Fruit fly (Drosophila melanogaster) whole organism, embryonic: ENCODE data around the gene kz.

Experiments
- ATbp ChIP-seq: fragments of 200-800 bp; sonication (Bioruptor generic); optimal IDR thresholded peaks from 2 replicates; lab custom pipeline; 2017; ENCODE audit warnings: missing biosample characterization, mild to moderate bottlenecking, missing genetic modification characterization, missing genetic modification reagents
- Adf1 ChIP-seq: fragments of 200-800 bp; sonication (Bioruptor generic); IDR thresholded peaks from 2 replicates; pipeline ENCODE4 v1.3.6; 2022; ENCODE audit warnings: missing biosample characterization, missing genetic modification characterization
- Aef1 ChIP-seq: fragments of 200-800 bp; sonication (Bioruptor generic); IDR thresholded peaks from 3 replicates; pipeline ENCODE4 v1.3.6; 2022; ENCODE audit warnings: missing biosample characterization, missing genetic modification characterization
- Blimp-1 ChIP-seq: fragments of 200-800 bp; sonication (Bioruptor generic); optimal IDR thresholded peaks from 3 replicates; lab custom pipeline; 2018; ENCODE audit warnings: missing biosample characterization, missing genetic modification characterization, mild to moderate bottlenecking, moderate library complexity, missing genetic modification reagents
- CG10209 ChIP-seq: fragments of 200-800 bp; sonication (Bioruptor generic); optimal IDR thresholded peaks from 3 replicates; lab custom pipeline; 2017; ENCODE audit warnings: missing biosample characterization, mild to moderate bottlenecking, missing genetic modification characterization, missing genetic modification reagents
- CG1024 ChIP-seq: fragments of 200-800 bp; sonication (Bioruptor generic); IDR thresholded peaks from 2 replicates; pipeline ENCODE4 v1.3.6; 2022; ENCODE audit warnings: missing biosample characterization, missing genetic modification characterization
- CG11695 ChIP-seq: fragments of 200-800 bp; sonication (Bioruptor generic); IDR thresholded peaks from 3 replicates; pipeline ENCODE4 v1.3.6; 2022; ENCODE audit warnings: missing biosample characterization, missing genetic modification characterization
- CG13296 ChIP-seq: fragments of 200-800 bp; sonication (Bioruptor generic); optimal IDR thresholded peaks from 3 replicates; lab custom pipeline; 2018; ENCODE audit warnings: missing biosample characterization, mild to moderate bottlenecking, missing genetic modification characterization
- CG13624 ChIP-seq: fragments of 200-800 bp; sonication (Bioruptor generic); optimal IDR thresholded peaks from 2 replicates; lab custom pipeline; 2016; ENCODE audit warnings: missing biosample characterization, missing genetic modification characterization
- CG13894 ChIP-seq: fragments of 200-800 bp; sonication (Bioruptor generic); optimal IDR thresholded peaks from 3 replicates; lab custom pipeline; 2018; ENCODE audit warnings: missing biosample characterization, mild to moderate bottlenecking, missing genetic modification characterization, moderate library complexity
- CG14667 ChIP-seq: fragments of 200-800 bp; sonication (Bioruptor generic); IDR thresholded peaks from 2 replicates; pipeline ENCODE4 v1.3.6; 2022; ENCODE audit warnings: missing biosample characterization, missing genetic modification characterization
- CG15696 ChIP-seq: fragments of 200-800 bp; sonication (Bioruptor generic); optimal IDR thresholded peaks from 2 replicates; lab custom pipeline; 2019; ENCODE audit warnings: missing biosample characterization, mild to moderate bottlenecking, missing genetic modification characterization, moderate library complexity
- CG1647 ChIP-seq: fragments of 200-800 bp; sonication (Bioruptor generic); optimal IDR thresholded peaks from 3 replicates; lab custom pipeline; 2016; ENCODE audit warnings: missing biosample characterization, missing genetic modification characterization
- CG17361 ChIP-seq: fragments of 200-800 bp; sonication (Bioruptor generic); IDR thresholded peaks from 3 replicates; pipeline ENCODE4 v1.3.6; 2022; ENCODE audit warnings: missing biosample characterization, missing genetic modification characterization
- CG18262 ChIP-seq: fragments of 200-800 bp; optimal IDR thresholded peaks from 3 replicates; lab custom pipeline; 2019; ENCODE audit warnings: missing biosample characterization, mild to moderate bottlenecking, missing genetic modification characterization, moderate library complexity
- CG31224 ChIP-seq: fragments of 200-800 bp; sonication (Bioruptor generic); IDR thresholded peaks from 2 replicates; pipeline ENCODE4 v1.3.6; 2022; ENCODE audit warnings: missing biosample characterization, missing genetic modification characterization
- CG32532 ChIP-seq: fragments of 200-800 bp; sonication (Bioruptor generic); IDR thresholded peaks from 2 replicates; pipeline ENCODE4 v1.3.6; 2022; ENCODE audit warnings: missing biosample characterization, missing genetic modification characterization
- CG4328 ChIP-seq: fragments of 200-800 bp; sonication (Bioruptor generic); optimal IDR thresholded peaks from 3 replicates; lab custom pipeline; 2017; ENCODE audit warnings: missing biosample characterization, missing genetic modification reagents, missing genetic modification characterization
- CG5953 ChIP-seq: fragments of 200-800 bp; sonication (Bioruptor generic); IDR thresholded peaks from 2 replicates; pipeline ENCODE4 v1.3.6; 2022; ENCODE audit warnings: missing biosample characterization, missing genetic modification characterization
- CG6854 ChIP-seq: fragments of 200-800 bp; sonication (Bioruptor generic); optimal IDR thresholded peaks from 3 replicates; lab custom pipeline; 2017; ENCODE audit warnings: missing biosample characterization, mild to moderate bottlenecking, missing genetic modification characterization
- CG7357 ChIP-seq: fragments of 200-800 bp; sonication (Bioruptor generic); IDR thresholded peaks from 3 replicates; pipeline ENCODE4 v1.3.6; 2022; ENCODE audit warnings: missing biosample characterization, missing genetic modification characterization
- CG7987 ChIP-seq: fragments of 200-800 bp; sonication (Bioruptor generic); optimal IDR thresholded peaks from 2 replicates; lab custom pipeline; 2018; ENCODE audit warnings: missing biosample characterization, mild to moderate bottlenecking, missing genetic modification characterization, moderate library complexity
- CG8765 ChIP-seq: fragments of 200-800 bp; sonication (Bioruptor generic); IDR thresholded peaks from 2 replicates; pipeline ENCODE4 v1.3.6; 2022; ENCODE audit warnings: missing biosample characterization, missing genetic modification characterization
- CG9797 ChIP-seq: fragments of 200-800 bp; sonication (Bioruptor generic); optimal IDR thresholded peaks from 3 replicates; lab custom pipeline; 2018; ENCODE audit warnings: missing biosample characterization, mild to moderate bottlenecking, missing genetic modification characterization
- Fer3 ChIP-seq: fragments of 200-800 bp; sonication (Bioruptor generic); optimal IDR thresholded peaks from 2 replicates; lab custom pipeline; 2018; ENCODE audit warnings: missing biosample characterization, mild to moderate bottlenecking, missing genetic modification characterization, moderate library complexity
- H2.0 ChIP-seq: fragments of 200-800 bp; sonication (Bioruptor generic); IDR thresholded peaks from 2 replicates; pipeline ENCODE4 v1.3.6; 2022; ENCODE audit warnings: missing biosample characterization, missing genetic modification characterization
- HHEX ChIP-seq: fragments of 200-800 bp; sonication (Bioruptor generic); optimal IDR thresholded peaks from 3 replicates; lab custom pipeline; 2017; ENCODE audit warnings: missing biosample characterization, mild to moderate bottlenecking, missing genetic modification characterization, missing genetic modification reagents
- Hr78 ChIP-seq, 2 experiments: fragments of 200-800 bp in 1 of 2; fragments of >200 bp in 1 of 2; sonication (Bioruptor generic) in 1 of 2; optimal IDR thresholded peaks; 2 replicates each; lab custom pipeline; 2017 to 2019; ENCODE audit warnings: missing biosample characterization in 2 of 2, missing genetic modification characterization in 2 of 2, mild to moderate bottlenecking in 1 of 2, moderate library complexity in 1 of 2
- Nf-YA ChIP-seq: fragments of 200-800 bp; sonication (Bioruptor generic); IDR thresholded peaks from 2 replicates; pipeline ENCODE4 v1.3.6; 2022; ENCODE audit warnings: missing biosample characterization, missing genetic modification characterization
- Poxn ChIP-seq: fragments of 200-800 bp; sonication (Bioruptor generic); IDR thresholded peaks from 2 replicates; pipeline ENCODE4 v1.3.6; 2022; ENCODE audit warnings: missing biosample characterization, missing genetic modification characterization
- Scr ChIP-seq: fragments of 200-800 bp; sonication (Bioruptor generic); IDR thresholded peaks from 2 replicates; pipeline ENCODE4 v1.3.6; 2022; ENCODE audit warnings: missing biosample characterization, missing genetic modification characterization; ENCODE audit not compliant: partially characterized antibody
- Sry-β ChIP-seq: fragments of 200-800 bp; sonication (Bioruptor generic); optimal IDR thresholded peaks from 2 replicates; lab custom pipeline; 2018; ENCODE audit warnings: missing biosample characterization, mild to moderate bottlenecking, missing genetic modification characterization, moderate library complexity
- YL-1 ChIP-seq: fragments of 200-800 bp; sonication (Bioruptor generic); optimal IDR thresholded peaks from 3 replicates; lab custom pipeline; 2017; ENCODE audit warnings: missing biosample characterization, mild to moderate bottlenecking, missing genetic modification characterization
- ap ChIP-seq: fragments of 200-800 bp; sonication (Bioruptor generic); IDR thresholded peaks from 2 replicates; pipeline ENCODE4 v1.3.6; 2022; ENCODE audit warnings: missing biosample characterization, missing genetic modification characterization
- bcd ChIP-seq: fragments of 200-800 bp; sonication (Bioruptor generic); optimal IDR thresholded peaks from 2 replicates; lab custom pipeline; 2017; ENCODE audit warnings: missing biosample characterization, mild to moderate bottlenecking, missing genetic modification characterization
- croc ChIP-seq: fragments of 200-800 bp; sonication (Bioruptor generic); conservative IDR thresholded peaks from 3 replicates; pipeline ENCODE4 v1.3.6; 2022; ENCODE audit warnings: missing biosample characterization, missing genetic modification characterization
- cwo ChIP-seq: fragments of 200-800 bp; sonication (Bioruptor generic); optimal IDR thresholded peaks from 3 replicates; lab custom pipeline; 2017; ENCODE audit warnings: missing biosample characterization, missing genetic modification characterization, mild to moderate bottlenecking, moderate library complexity, missing genetic modification reagents
- dysf ChIP-seq: fragments of 200-800 bp; sonication (Bioruptor generic); IDR thresholded peaks from 3 replicates; pipeline ENCODE4 v1.3.6; 2022; ENCODE audit warnings: missing biosample characterization, missing genetic modification characterization
- eve ChIP-seq, 2 experiments: fragments of >200 bp; optimal IDR thresholded peaks; 2 replicates each; lab custom pipeline; 2017; ENCODE audit warnings: missing biosample characterization in 2 of 2, missing genetic modification characterization in 2 of 2
- inv ChIP-seq: fragments of 200-800 bp; sonication (Bioruptor generic); IDR thresholded peaks from 2 replicates; pipeline ENCODE4 v1.3.6; 2022; ENCODE audit warnings: missing biosample characterization, missing genetic modification characterization; ENCODE audit not compliant: partially characterized antibody
- kni ChIP-seq: fragments of 200-800 bp; sonication (Bioruptor generic); optimal IDR thresholded peaks from 3 replicates; lab custom pipeline; 2017; ENCODE audit warnings: mild to moderate bottlenecking, missing biosample characterization, missing genetic modification reagents, missing genetic modification characterization
- luna ChIP-seq: fragments of 200-800 bp; sonication (Bioruptor generic); optimal IDR thresholded peaks from 2 replicates; lab custom pipeline; 2016; ENCODE audit warnings: missing biosample characterization, missing genetic modification characterization
- pnt ChIP-seq: fragments of 200-800 bp; sonication (Bioruptor generic); optimal IDR thresholded peaks from 3 replicates; lab custom pipeline; 2016; ENCODE audit warnings: missing biosample characterization, missing genetic modification characterization
- sc ChIP-seq, 3 experiments: fragments of >200 bp in 2 of 3; fragments of 200-800 bp in 1 of 3; sonication (Bioruptor generic) in 1 of 3; optimal IDR thresholded peaks; 2 replicates in 2 of 3; 3 replicates in 1 of 3; lab custom pipeline; 2017; ENCODE audit warnings: mild to moderate bottlenecking in 1 of 3, missing biosample characterization in 1 of 3, missing genetic modification characterization in 1 of 3, missing genetic modification reagents in 1 of 3
- sens ChIP-seq: fragments of 200-800 bp; sonication (Bioruptor generic); peaks from one replicate; lab custom pipeline; 2016; ENCODE audit warnings: missing biosample characterization, missing genetic modification characterization
- tio ChIP-seq: fragments of 200-800 bp; sonication (Bioruptor generic); optimal IDR thresholded peaks from 2 replicates; lab custom pipeline; 2017; ENCODE audit warnings: missing biosample characterization, missing genetic modification characterization, inconsistent platforms
- unpg ChIP-seq: fragments of 200-800 bp; sonication (Bioruptor generic); optimal IDR thresholded peaks from 3 replicates; lab custom pipeline; 2018; ENCODE audit warnings: missing biosample characterization, mild to moderate bottlenecking, missing genetic modification characterization, moderate library complexity
- vfl ChIP-seq: fragments of 200-800 bp; sonication (Bioruptor generic); optimal IDR thresholded peaks from 2 replicates; lab custom pipeline; 2016; ENCODE audit warnings: missing biosample characterization, missing genetic modification characterization
- zfh1 ChIP-seq: fragments of 200-800 bp; sonication (Bioruptor generic); IDR thresholded peaks from 3 replicates; pipeline ENCODE4 v1.3.6; 2022; ENCODE audit warnings: missing biosample characterization, missing genetic modification characterization

Gene kz

DNA sequence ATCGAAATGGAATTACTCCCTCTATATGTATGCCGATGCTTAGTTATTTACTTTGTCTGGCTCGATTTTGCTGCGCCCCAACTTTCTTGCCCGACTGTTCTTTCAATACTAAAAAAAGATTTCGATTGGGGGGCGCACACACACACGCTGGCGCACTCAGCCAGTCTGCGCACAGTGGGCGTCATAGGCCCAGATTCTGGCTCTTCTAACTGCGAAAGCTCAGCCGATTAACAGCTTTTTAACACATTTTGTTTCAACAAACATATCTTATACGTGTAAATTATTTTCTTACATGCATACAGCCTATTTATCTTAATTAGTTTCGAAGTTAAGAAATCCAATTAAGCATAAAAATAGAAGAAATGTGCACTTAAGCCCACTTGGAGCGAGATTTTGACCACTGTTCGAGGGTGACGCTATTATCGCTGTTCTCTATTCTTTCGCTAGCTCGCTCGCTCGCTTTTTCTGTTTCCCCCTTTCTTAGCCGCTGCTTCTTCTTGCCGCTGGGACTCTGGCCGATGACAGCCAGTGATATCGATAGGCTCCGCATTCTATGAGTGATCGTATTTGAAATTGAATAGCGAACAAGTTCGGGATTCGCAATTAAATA is 19.5 kb downstream of the kz start, which contains the start of gene Vinc (continued):
- peak; percentile 93 for TF ChIP-seq CG13894 (tag; lab: Kevin White, UChicago)
- TF ChIP-seq CG4328 (GFP tag; lab: Kevin White, UChicago): peak; percentile 92
- 0 out of 2 replicates have a peak, but pooled peaks have one; percentile 30 for TF ChIP-seq Poxn
- TF ChIP-seq Scr (GFP tag; lab: Robert Waterston, UW): peak; percentile 43; the same call in 1 of the 2 replicates
- TF ChIP-seq CG1647: peak; percentile 70
- TF ChIP-seq CG5953 (GFP tag; lab: Robert Waterston, UW): peak; percentile 61
- no peak for TF ChIP-seq eve (GFP tag; optimal IDR thresholded peaks at IDR 0.05; lab: Kevin White, UChicago)
- TF ChIP-seq YL-1 (GFP tag; lab: Kevin White, UChicago): peak; percentile 11
- TF ChIP-seq bcd (GFP tag; lab: Kevin White, UChicago): peak; percentile 92
- TF ChIP-seq CG13296 (GFP tag; lab: Kevin White, UChicago): peak; percentile 96
- peak; percentile 98 for TF ChIP-seq sens (GFP tag; lab: Kevin White, UChicago)
- peak; percentile 85 for TF ChIP-seq Blimp-1 (GFP tag; lab: Kevin White, UChicago)
- peak; percentile 85 for TF ChIP-seq zfh1 (GFP tag; lab: Robert Waterston, UW)
- peak; percentile 91 for TF ChIP-seq CG13624 (GFP tag; lab: Kevin White, UChicago)
- peak; percentile 90 for TF ChIP-seq kni (GFP tag; lab: Kevin White, UChicago)
- peak; percentile 92 for TF ChIP-seq CG6854
- TF ChIP-seq unpg (GFP tag; lab: Kevin White, UChicago): peak; percentile 73
- peak; percentile 70 for TF ChIP-seq Adf1 (GFP tag; lab: Robert Waterston, UW)
- TF ChIP-seq CG11695 (GFP tag; lab: Robert Waterston, UW): peak; percentile 94
- TF ChIP-seq Sry-β (GFP tag; lab: Kevin White, UChicago): peak; percentile 53
- peak; percentile 67 for TF ChIP-seq ap (GFP tag; lab: Robert Waterston, UW)
- TF ChIP-seq Aef1: peak; percentile 81
- peak; percentile 90 for TF ChIP-seq HHEX (GFP tag; lab: Kevin White, UChicago)
- peak; percentile 95 for TF ChIP-seq dysf (GFP tag; lab: Robert Waterston, UW)
- peak; percentile 73 for TF ChIP-seq CG15696 (tag; lab: Kevin White, UChicago)
- TF ChIP-seq inv (GFP tag; lab: Robert Waterston, UW): no peak
- peak; percentile 50; the same call in 1 of the 2 replicates for TF ChIP-seq CG8765 (GFP tag; lab: Robert Waterston, UW)
- TF ChIP-seq luna (GFP tag; lab: Kevin White, UChicago): peak; percentile 64
- peak; percentile 50; the same call in 1 of the 2 replicates for TF ChIP-seq Nf-YA (GFP tag; lab: Robert Waterston, UW)
- TF ChIP-seq Hr78 (GFP tag; optimal IDR thresholded peaks at IDR 0.05; lab: Kevin White, UChicago): no peak
- peak; percentile 63 for TF ChIP-seq vfl (GFP tag; lab: Kevin White, UChicago)
- TF ChIP-seq CG18262 (tag; lab: Kevin White, UChicago): peak; percentile 85
- TF ChIP-seq CG14667 (GFP tag; lab: Robert Waterston, UW): peak; percentile 74
- TF ChIP-seq croc (GFP tag; lab: Robert Waterston, UW): peak; percentile 75
- peak; percentile 91 for TF ChIP-seq Fer3 (tag; lab: Kevin White, UChicago)
- TF ChIP-seq cwo: peak; percentile 91
- TF ChIP-seq CG32532 (GFP tag; lab: Robert Waterston, UW): peak; percentile 91
- peak; percentile 85 for TF ChIP-seq pnt
- peak; percentile 73 for TF ChIP-seq CG7987 (GFP tag; lab: Kevin White, UChicago)
- peak; percentile 81 for TF ChIP-seq CG31224 (GFP tag; lab: Robert Waterston, UW)
- TF ChIP-seq CG9797 (GFP tag; lab: Kevin White, UChicago): peak; percentile 42
- TF ChIP-seq CG17361 (GFP tag; lab: Robert Waterston, UW): peak; percentile 94
- TF ChIP-seq CG7357 (GFP tag; lab: Robert Waterston, UW): peak; percentile 75
- TF ChIP-seq CG10209 (GFP tag; lab: Kevin White, UChicago): peak; percentile 89
- TF ChIP-seq H2.0 (GFP tag; lab: Robert Waterston, UW): peak; percentile 62
- no peak for TF ChIP-seq CG1024 (GFP tag; lab: Robert Waterston, UW)
- no peak for TF ChIP-seq sc (optimal IDR thresholded peaks at IDR 0.05; lab: Kevin White, UChicago)
- peak; percentile 59 for TF ChIP-seq sc (GFP tag; optimal IDR thresholded peaks at IDR 0.05; lab: Kevin White, UChicago)
- no peak for TF ChIP-seq tio (GFP tag; lab: Kevin White, UChicago)
- TF ChIP-seq ATbp (GFP tag; lab: Kevin White, UChicago): peak; percentile 52
